Worm (Caenorhabditis elegans): Measurements from ENCODE around the gene dgk-2.

The dgk-2 gene

ce11 chrX:4495814-4496567, 8.2 kb downstream of the dgk-2 start:
- TF ChIP-seq pax-1 (tag; optimal IDR thresholded peaks at IDR 0.05) (no peak), ztf-16 (tag; optimal IDR thresholded peaks at IDR 0.05) (no peak), ceh-24 (tag; optimal IDR thresholded peaks at IDR 0.05) (no peak)

- TF ChIP-seq syd-9 (tag; optimal IDR thresholded peaks at IDR 0.05) (no peak), unc-42 (tag; optimal IDR thresholded peaks at IDR 0.05) (peak; percentile 60)
Observed at ce11 chrX:4493439-4494006, 10.7 kb downstream of the dgk-2 start.

- TF ChIP-seq hlh-8 (tag; optimal IDR thresholded peaks at IDR 0.05): no peak
- no peak for TF ChIP-seq unc-55 (GFP tag; optimal IDR thresholded peaks at IDR 0.05)
- TF ChIP-seq rnt-1 (tag; optimal IDR thresholded peaks at IDR 0.05): no peak
- TF ChIP-seq hlh-13 (GFP tag; optimal IDR thresholded peaks at IDR 0.05): no peak
- TF ChIP-seq C08G9.2 (tag; optimal IDR thresholded peaks at IDR 0.05): no peak
- no peak for TF ChIP-seq zip-5 (tag; optimal IDR thresholded peaks at IDR 0.05)
- TF ChIP-seq nhr-11 (tag; optimal IDR thresholded peaks at IDR 0.05): no peak
- no peak for TF ChIP-seq fkh-10 (GFP tag; optimal IDR thresholded peaks at IDR 0.05)
Observed at ce11 chrX:4492199-4492598, 12.0 kb downstream of the dgk-2 start, which contains the start of gene F46H6.5. F46H6.5 (minus strand) TSS chrX:4492208.

ce11 chrX:4490400-4490799, 13.8 kb downstream of the dgk-2 start:
- TF ChIP-seq pqm-1 (tag; optimal IDR thresholded peaks at IDR 0.05): no peak
- TF ChIP-seq ceh-45 (GFP tag; IDR thresholded peaks at IDR 0.05): no peak

ce11 chrX:4488807-4489336, 15.3 kb downstream of the dgk-2 start, which contains the start of gene ncr-1:
ncr-1 (minus strand) TSS chrX:4488857.
- TF ChIP-seq zip-5 (tag; optimal IDR thresholded peaks at IDR 0.05) (no peak), ceh-30 (tag; optimal IDR thresholded peaks at IDR 0.05) (no peak), ceh-45 (GFP tag; IDR thresholded peaks at IDR 0.05) (no peak), nhr-232 (tag; optimal IDR thresholded peaks at IDR 0.05) (no peak), ceh-18 (tag; optimal IDR thresholded peaks at IDR 0.05) (no peak), unc-3 (GFP tag; conservative IDR thresholded peaks at IDR 0.05) (no peak), unc-3 (tag; optimal IDR thresholded peaks at IDR 0.05) (no peak), pros-1 (tag; optimal IDR thresholded peaks at IDR 0.05) (no peak), dve-1 (tag; optimal IDR thresholded peaks at IDR 0.05) (no peak), K09A11.1 (tag; optimal IDR thresholded peaks at IDR 0.05; ENCODE audit: insufficient read depth) (no peak), K02D7.2 (tag; optimal IDR thresholded peaks at IDR 0.05) (no peak), syd-9 (tag; optimal IDR thresholded peaks at IDR 0.05) (no peak), madf-2 (tag; optimal IDR thresholded peaks at IDR 0.05) (no peak), che-1 (tag; optimal IDR thresholded peaks at IDR 0.05) (no peak), pha-2 (tag; optimal IDR thresholded peaks at IDR 0.05) (no peak), rnt-1 (tag; optimal IDR thresholded peaks at IDR 0.05) (no peak)

ce11 chrX:4484072-4484471, 20.1 kb downstream of the dgk-2 start:
- TF ChIP-seq ceh-24 (tag; optimal IDR thresholded peaks at IDR 0.05) (no peak), ceh-19 (GFP tag; optimal IDR thresholded peaks at IDR 0.05) (no peak), hlh-6 (tag; optimal IDR thresholded peaks at IDR 0.05) (no peak), pha-2 (tag; optimal IDR thresholded peaks at IDR 0.05) (peak; percentile 34), C08G9.2 (tag; optimal IDR thresholded peaks at IDR 0.05) (no peak)
